Worm (Caenorhabditis elegans) whole organism, L4 larva: Measurements from ENCODE around the gene F22E5.7.
"Not testable (repeated sequence)": the region's sequence is repeated elsewhere in the genome, so short reads cannot be mapped to it uniquely, and the experiment has no call there.

Source experiments
- F26F4.8 ChIP-seq: fragments of 200-800 bp; sonication (Bioruptor generic); conservative IDR thresholded peaks from 2 replicates; pipeline ENCODE4 v1.3.6; 2022; ENCODE audit warnings: missing genetic modification characterization, missing compliant biosample characterization
- R02D3.7 ChIP-seq: fragments of 150-350 bp; sonication (generic microtip); optimal IDR thresholded peaks from 3 replicates; lab custom pipeline; 2014; ENCODE audit warnings: missing biosample characterization, missing genetic modification characterization
- Y5F2A.4 ChIP-seq: fragments of 200-800 bp; sonication (Bioruptor generic); optimal IDR thresholded peaks from 2 replicates; lab custom pipeline; 2018; ENCODE audit warnings: mild to moderate bottlenecking, missing genetic modification characterization, missing compliant biosample characterization
- aha-1 ChIP-seq: fragments of 150-350 bp; peaks from one replicate; lab custom pipeline; 2014; ENCODE audit warnings: missing biosample characterization, missing genetic modification characterization
- ama-1 ChIP-seq: fragments of 150-350 bp; optimal IDR thresholded peaks from 2 replicates; lab custom pipeline; 2014; ENCODE audit warnings: inconsistent platforms, mixed read lengths
- daf-12 ChIP-seq: fragments of 150-350 bp; optimal IDR thresholded peaks from 2 replicates; lab custom pipeline; 2014; ENCODE audit warnings: missing biosample characterization, missing genetic modification reagents, missing genetic modification characterization
- daf-16 ChIP-seq, 3 experiments: sonication (generic microtip); optimal IDR thresholded peaks; 2 replicates each; lab custom pipeline; 2016 to 2017; ENCODE audit warnings: missing genetic modification characterization in 3 of 3, missing genetic modification reagents in 3 of 3, mild to moderate bottlenecking in 2 of 3, missing compliant biosample characterization in 2 of 3, missing biosample characterization in 1 of 3, moderate library complexity in 1 of 3
- dmd-6 ChIP-seq: fragments of 200-800 bp; sonication (Bioruptor generic); IDR thresholded peaks from 2 replicates; pipeline ENCODE4 v1.3.6; 2022; ENCODE audit warnings: missing genetic modification reagents, missing genetic modification characterization, missing compliant biosample characterization
- duxl-1 ChIP-seq: sonication (generic microtip); optimal IDR thresholded peaks from 2 replicates; lab custom pipeline; 2016; ENCODE audit warnings: mild to moderate bottlenecking, missing genetic modification characterization, moderate library complexity, missing compliant biosample characterization; ENCODE audit not compliant: poor library complexity
- fos-1 ChIP-seq: fragments of 150-350 bp; optimal IDR thresholded peaks from 2 replicates; lab custom pipeline; 2014; ENCODE audit warnings: missing biosample characterization, missing genetic modification characterization
- hlh-11 ChIP-seq: fragments of 200-800 bp; sonication (Bioruptor generic); optimal IDR thresholded peaks from 2 replicates; lab custom pipeline; 2018; ENCODE audit warnings: mild to moderate bottlenecking, missing genetic modification characterization, missing compliant biosample characterization
- hmg-1.1 ChIP-seq: fragments of 200-800 bp; sonication (Bioruptor generic); IDR thresholded peaks from 2 replicates; pipeline ENCODE4 v1.3.6; 2022; ENCODE audit warnings: missing genetic modification reagents, missing genetic modification characterization, missing compliant biosample characterization
- lin-1 ChIP-seq: fragments of 200-800 bp; sonication (Bioruptor generic); IDR thresholded peaks from 2 replicates; pipeline ENCODE4 v1.3.6; 2022; ENCODE audit warnings: missing genetic modification reagents, missing genetic modification characterization, missing compliant biosample characterization
- lin-15B ChIP-seq: fragments of 150-350 bp; sonication (generic microtip); optimal IDR thresholded peaks from 3 replicates; lab custom pipeline; 2014; ENCODE audit warnings: missing biosample characterization, missing genetic modification characterization
- mdl-1 ChIP-seq, 2 experiments: fragments of 150-350 bp in 1 of 2; sonication (generic microtip) in 1 of 2; optimal IDR thresholded peaks; 2 replicates each; lab custom pipeline; 2014 to 2017; ENCODE audit warnings: missing biosample characterization in 2 of 2, missing genetic modification characterization in 2 of 2
- mep-1 ChIP-seq: fragments of 150-350 bp; sonication (generic microtip); optimal IDR thresholded peaks from 3 replicates; lab custom pipeline; 2014; ENCODE audit warnings: missing biosample characterization, missing genetic modification characterization
- mxl-3 ChIP-seq: fragments of 200-800 bp; sonication (Bioruptor generic); optimal IDR thresholded peaks from 2 replicates; lab custom pipeline; 2018; ENCODE audit warnings: mild to moderate bottlenecking, missing genetic modification characterization, missing compliant biosample characterization
- nhr-102 ChIP-seq: sonication (generic microtip); optimal IDR thresholded peaks from 2 replicates; lab custom pipeline; 2016; ENCODE audit warnings: mild to moderate bottlenecking, missing genetic modification characterization, moderate library complexity, missing compliant biosample characterization
- nhr-25 ChIP-seq: sonication (generic microtip); optimal IDR thresholded peaks from 2 replicates; lab custom pipeline; 2017; ENCODE audit warnings: missing genetic modification characterization, mild to moderate bottlenecking, missing compliant biosample characterization, antibody characterized with exemption, moderate library complexity, borderline replicate concordance; ENCODE audit not compliant: insufficient read depth
- nhr-28 ChIP-seq: fragments of 150-350 bp; optimal IDR thresholded peaks from 2 replicates; lab custom pipeline; 2014; ENCODE audit warnings: missing biosample characterization, missing genetic modification characterization
- php-3 ChIP-seq: fragments of 200-800 bp; sonication (Bioruptor generic); IDR thresholded peaks from 2 replicates; pipeline ENCODE4 v1.3.6; 2022; ENCODE audit warnings: missing genetic modification reagents, missing genetic modification characterization, missing compliant biosample characterization
- pqm-1 ChIP-seq: sonication (generic microtip); optimal IDR thresholded peaks from 2 replicates; lab custom pipeline; 2017; ENCODE audit warnings: missing biosample characterization, missing genetic modification characterization
- tag-97 ChIP-seq: fragments of 200-800 bp; sonication (Bioruptor generic); IDR thresholded peaks from 2 replicates; pipeline ENCODE4 v1.3.6; 2022; ENCODE audit warnings: missing genetic modification characterization, missing compliant biosample characterization
- tra-1 ChIP-seq: fragments of 200-800 bp; sonication (Bioruptor generic); IDR thresholded peaks from 2 replicates; pipeline ENCODE4 v1.3.6; 2022; ENCODE audit warnings: missing genetic modification reagents, missing genetic modification characterization, missing compliant biosample characterization
- unc-39 ChIP-seq: sonication (generic microtip); optimal IDR thresholded peaks from 2 replicates; lab custom pipeline; 2017; ENCODE audit warnings: missing biosample characterization, missing genetic modification characterization
- vab-7 ChIP-seq: fragments of 200-800 bp; sonication (Bioruptor generic); IDR thresholded peaks from 2 replicates; pipeline ENCODE4 v1.3.6; 2022; ENCODE audit warnings: missing genetic modification reagents, missing genetic modification characterization, missing compliant biosample characterization
- zag-1 ChIP-seq: fragments of 150-350 bp; optimal IDR thresholded peaks from 2 replicates; lab custom pipeline; 2014; ENCODE audit warnings: missing biosample characterization, missing genetic modification characterization

The F22E5.7 gene

DNA sequence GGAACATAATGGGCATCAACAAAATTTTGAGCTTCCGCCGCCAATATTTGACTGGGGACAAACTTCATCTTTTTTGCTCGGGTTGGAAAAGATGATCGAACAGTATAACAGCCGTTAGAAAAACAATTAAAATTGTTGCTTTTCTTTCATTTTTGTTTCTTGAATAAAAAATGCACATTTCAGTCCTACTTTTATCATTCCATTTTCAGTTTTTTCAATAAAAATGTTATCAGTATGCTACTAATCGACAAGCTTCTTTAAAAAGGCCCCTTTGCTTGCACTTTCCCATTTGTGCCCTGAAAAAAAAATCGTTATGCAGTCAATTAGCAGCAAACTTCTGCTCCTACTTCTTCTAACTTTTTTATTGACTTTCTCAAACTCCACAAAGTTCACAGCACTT lies at the start of gene F22E5.7:
TSS of gene F22E5.7 (plus strand) at position 301 of the 400 bp plus-strand sequence.
- no peak for TF ChIP-seq vab-7 (GFP tag; lab: Robert Waterston, UW)
- no peak for TF ChIP-seq mdl-1 (tag; optimal IDR thresholded peaks at IDR 0.05; lab: Kevin White, UChicago)
- TF ChIP-seq hmg-1.1 (GFP tag; lab: Robert Waterston, UW), result no peak
- TF ChIP-seq mep-1 (tag; lab: Kevin White, UChicago), result no peak
- no peak for TF ChIP-seq daf-16 (GFP tag; optimal IDR thresholded peaks at IDR 0.05; lab: Kevin White, UChicago)
- no peak for TF ChIP-seq daf-16 (tag; optimal IDR thresholded peaks at IDR 0.05; lab: Kevin White, UChicago)
- no peak for TF ChIP-seq pqm-1 (tag; lab: Kevin White, UChicago)
- TF ChIP-seq F26F4.8 (GFP tag; lab: Robert Waterston, UW), result no peak
- TF ChIP-seq tag-97 (GFP tag; lab: Robert Waterston, UW), result no peak

DNA sequence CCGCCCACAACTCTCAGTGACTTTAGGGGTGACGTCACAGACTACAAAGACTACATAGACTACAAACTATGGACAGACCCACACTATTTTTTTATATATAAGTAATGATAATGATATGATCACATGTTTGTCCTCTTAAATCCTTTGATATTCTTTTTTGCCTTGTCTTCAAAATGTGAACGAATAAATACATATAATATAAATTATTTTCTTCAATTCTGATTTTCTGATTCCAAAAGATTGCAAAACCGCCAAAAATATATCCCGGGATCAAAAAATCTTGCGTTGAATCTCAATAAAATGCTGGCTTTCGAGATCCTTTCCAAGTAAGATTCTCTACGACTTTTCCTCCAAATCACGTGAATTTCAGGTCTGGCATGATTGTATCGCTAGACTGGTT lies 41.7 kb upstream of the F22E5.7 start, which contains the start of gene F33H12.1:
TSS of gene F33H12.1 (plus strand) at position 301 of the 400 bp plus-strand sequence.
- not testable (repeated sequence) for TF ChIP-seq mep-1, fos-1, nhr-25 (tag; lab: Kevin White, UChicago)
- TF ChIP-seq, all 104 proteins: peak for 0; not testable (repeated sequence) for 104

DNA sequence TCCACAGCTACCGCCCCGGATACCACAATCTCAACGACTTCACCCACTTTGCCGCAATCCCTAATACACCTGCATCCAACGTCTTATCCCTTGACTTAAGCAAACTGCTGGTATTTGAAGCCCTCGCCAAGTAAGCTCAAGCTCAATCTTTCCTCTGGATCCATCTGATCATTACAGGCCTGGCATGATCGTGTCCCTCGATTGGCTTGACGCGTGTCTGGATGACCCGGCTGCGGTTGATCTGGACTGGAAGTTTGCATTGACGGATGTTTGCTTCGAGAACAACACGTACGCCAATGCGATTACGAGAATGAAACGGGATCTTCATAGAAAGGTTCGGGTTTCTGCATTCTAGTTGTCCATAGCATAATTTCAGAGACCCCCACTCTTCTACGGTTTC lies 40.9 kb upstream of the F22E5.7 start:
- TF ChIP-seq ama-1 (lab: Kevin White, UChicago) (no peak), R02D3.7 (tag; lab: Kevin White, UChicago) (no peak), zag-1 (tag; lab: Kevin White, UChicago) (no peak), mdl-1 (tag; optimal IDR thresholded peaks at IDR 0.05; lab: Kevin White, UChicago) (no peak), tra-1 (GFP tag; lab: Robert Waterston, UW) (no peak), Y5F2A.4 (no peak), fos-1 (tag; lab: Kevin White, UChicago) (no peak), aha-1 (tag; lab: Kevin White, UChicago) (peak; percentile 91)

DNA sequence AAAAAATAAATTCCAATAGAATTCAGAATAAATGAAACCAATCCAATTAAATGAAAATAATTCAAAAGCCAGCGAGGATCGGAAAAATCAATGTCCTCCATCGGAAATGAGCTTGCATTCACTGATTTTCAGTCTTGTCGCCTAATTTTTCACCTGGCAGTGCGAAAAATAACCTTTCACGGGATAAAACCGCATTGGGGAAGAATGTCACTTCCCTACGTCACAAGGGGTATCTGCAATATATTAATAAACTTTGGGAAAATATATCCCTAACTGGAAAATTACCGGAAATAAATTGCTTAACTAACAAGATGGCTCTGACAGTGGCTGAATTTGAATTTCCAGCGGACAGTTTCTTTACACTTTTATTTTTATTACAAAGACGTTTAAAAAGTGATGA lies 36.6 kb upstream of the F22E5.7 start, which contains the start of gene sri-77:
TSS of gene sri-77 (minus strand) at position 101 of the 400 bp plus-strand sequence.
- TF ChIP-seq daf-16 (GFP tag; optimal IDR thresholded peaks at IDR 0.05; lab: Kevin White, UChicago), result no peak
- TF ChIP-seq daf-16 (tag; optimal IDR thresholded peaks at IDR 0.05; lab: Kevin White, UChicago), result no peak
- TF ChIP-seq mep-1 (tag; lab: Kevin White, UChicago), result no peak
- no peak for TF ChIP-seq daf-12 (tag; lab: Kevin White, UChicago)
- no peak for TF ChIP-seq unc-39
- no peak for TF ChIP-seq hmg-1.1 (GFP tag; lab: Robert Waterston, UW)

DNA sequence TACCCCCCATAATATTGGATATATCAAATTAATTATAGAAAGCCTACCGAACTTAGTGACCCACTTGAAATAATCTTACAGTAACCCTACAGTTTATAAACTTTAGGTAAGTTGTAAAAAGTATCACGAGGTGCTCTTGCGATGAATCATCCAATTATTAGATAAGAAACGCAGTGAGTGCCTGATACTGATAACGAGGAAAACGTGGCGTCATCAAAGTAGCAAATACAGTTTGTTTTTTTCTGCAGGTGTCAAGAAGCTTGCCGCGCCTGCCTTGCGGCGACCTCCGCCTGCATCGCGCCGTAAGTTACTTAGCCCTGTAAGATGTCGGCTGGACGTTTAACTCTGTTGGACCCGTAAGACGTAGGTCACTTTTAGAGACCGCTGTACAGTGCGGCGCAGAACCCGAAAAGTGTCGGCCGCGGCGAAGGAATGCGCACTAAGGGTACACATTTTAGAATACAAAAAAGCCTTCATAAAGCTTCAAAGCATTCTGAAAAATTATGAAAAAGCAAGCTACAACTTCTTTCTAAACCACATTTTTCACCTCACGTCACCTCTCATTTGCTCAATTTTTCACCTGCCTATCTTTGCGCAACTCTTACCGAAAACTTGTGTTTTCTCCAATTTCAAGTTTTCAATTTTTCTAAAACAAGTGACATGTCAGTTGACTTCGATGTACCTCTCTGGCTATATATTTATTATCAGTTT lies 31.5 kb upstream of the F22E5.7 start, which contains the start of gene sri-38:
TSS of gene sri-38 (plus strand) at position 661 of the 711 bp plus-strand sequence.
- TF ChIP-seq pqm-1 (tag; lab: Kevin White, UChicago) (peak; percentile 77), mxl-3 (GFP tag; lab: Kevin White, UChicago) (peak; percentile 17), nhr-28 (peak; percentile 65), nhr-102 (tag; lab: Kevin White, UChicago) (peak; percentile 45), unc-39 (no peak), duxl-1 (tag; lab: Kevin White, UChicago) (no peak), php-3 (GFP tag; lab: Robert Waterston, UW) (peak; percentile 72), daf-16 (GFP tag; optimal IDR thresholded peaks at IDR 0.05; lab: Kevin White, UChicago) (no peak), daf-16 (tag; optimal IDR thresholded peaks at IDR 0.05; lab: Kevin White, UChicago) (peak; percentile 49), lin-15B (tag; lab: Kevin White, UChicago) (no peak), hlh-11 (tag; lab: Kevin White, UChicago) (peak; percentile 67), dmd-6 (GFP tag; lab: Robert Waterston, UW) (peak; percentile 62), lin-1 (GFP tag; lab: Robert Waterston, UW) (peak; percentile 49; the same call in 1 of the 2 replicates), mdl-1 (tag; optimal IDR thresholded peaks at IDR 0.05; lab: Kevin White, UChicago) (peak in 1 of 2 experiments; percentile 3)
